Worm (Caenorhabditis elegans) whole organism, L4 larva: Measurements from ENCODE around the gene ZK381.2.
A peak's percentile ranks its signal among the peaks of the same experiment; 100 is the strongest.

Experiments
- F44E2.7 ChIP-seq: fragments of 200-800 bp; sonication (Bioruptor generic); IDR thresholded peaks from 2 replicates; pipeline ENCODE4 v2.1.2; 2022; ENCODE audit warnings: missing genetic modification characterization, missing compliant biosample characterization
- F49E8.2 ChIP-seq: sonication (generic microtip); optimal IDR thresholded peaks from 2 replicates; lab custom pipeline; 2016; ENCODE audit warnings: missing compliant biosample characterization, mild to moderate bottlenecking, missing genetic modification characterization, borderline replicate concordance
- T26A8.4 ChIP-seq: fragments of 200-800 bp; sonication (Bioruptor generic); IDR thresholded peaks from 2 replicates; pipeline ENCODE4 v1.3.6; 2022; ENCODE audit warnings: missing genetic modification characterization, missing compliant biosample characterization
- Y105C5A.15 ChIP-seq: fragments of 200-800 bp; sonication (Bioruptor generic); IDR thresholded peaks from 2 replicates; pipeline ENCODE4 v1.3.6; 2022; ENCODE audit warnings: missing genetic modification characterization, missing compliant biosample characterization
- Y5F2A.4 ChIP-seq: fragments of 200-800 bp; sonication (Bioruptor generic); optimal IDR thresholded peaks from 2 replicates; lab custom pipeline; 2018; ENCODE audit warnings: mild to moderate bottlenecking, missing genetic modification characterization, missing compliant biosample characterization
- ZK546.5 ChIP-seq, 2 experiments: sonication (generic microtip); optimal IDR thresholded peaks; 2 replicates each; lab custom pipeline; 2017; ENCODE audit warnings: missing biosample characterization in 2 of 2, missing genetic modification characterization in 2 of 2
- attf-4 ChIP-seq: sonication (generic microtip); optimal IDR thresholded peaks from 3 replicates; lab custom pipeline; 2017; ENCODE audit warnings: missing biosample characterization, missing genetic modification characterization
- ceh-62 ChIP-seq: sonication (generic microtip); optimal IDR thresholded peaks from 2 replicates; lab custom pipeline; 2017; ENCODE audit warnings: missing biosample characterization, missing genetic modification characterization
- ceh-82 ChIP-seq: sonication (generic microtip); optimal IDR thresholded peaks from 2 replicates; lab custom pipeline; 2017; ENCODE audit warnings: missing biosample characterization, missing genetic modification characterization
- daf-19 ChIP-seq: fragments of 200-800 bp; sonication (Bioruptor generic); conservative IDR thresholded peaks from 2 replicates; pipeline ENCODE4 v1.3.6; 2022; ENCODE audit warnings: missing genetic modification characterization, missing compliant biosample characterization
- daf-8 ChIP-seq: fragments of 200-800 bp; sonication (Bioruptor generic); IDR thresholded peaks from 2 replicates; pipeline ENCODE4 v1.3.6; 2022; ENCODE audit warnings: missing genetic modification characterization, missing compliant biosample characterization
- dmd-9 ChIP-seq: fragments of 200-800 bp; sonication (Bioruptor generic); IDR thresholded peaks from 2 replicates; pipeline ENCODE4 v1.3.6; 2022; ENCODE audit warnings: missing genetic modification reagents, missing genetic modification characterization, missing compliant biosample characterization
- duxl-1 ChIP-seq: sonication (generic microtip); optimal IDR thresholded peaks from 2 replicates; lab custom pipeline; 2016; ENCODE audit warnings: mild to moderate bottlenecking, missing genetic modification characterization, moderate library complexity, missing compliant biosample characterization; ENCODE audit not compliant: poor library complexity
- dve-1 ChIP-seq: sonication (generic microtip); optimal IDR thresholded peaks from 2 replicates; lab custom pipeline; 2017; ENCODE audit warnings: antibody characterized with exemption, mild to moderate bottlenecking, missing genetic modification characterization, missing compliant biosample characterization; ENCODE audit not compliant: insufficient read depth
- egl-27 ChIP-seq: sonication (generic microtip); optimal IDR thresholded peaks from 3 replicates; lab custom pipeline; 2017; ENCODE audit warnings: missing biosample characterization, missing genetic modification reagents, missing genetic modification characterization
- fkh-10 ChIP-seq: fragments of 150-350 bp; optimal IDR thresholded peaks from 2 replicates; lab custom pipeline; 2014; ENCODE audit warnings: missing biosample characterization, missing genetic modification reagents, missing genetic modification characterization
- fos-1 ChIP-seq: fragments of 150-350 bp; optimal IDR thresholded peaks from 2 replicates; lab custom pipeline; 2014; ENCODE audit warnings: missing biosample characterization, missing genetic modification characterization
- gei-8 ChIP-seq: fragments of 200-800 bp; sonication (Bioruptor generic); optimal IDR thresholded peaks from 2 replicates; lab custom pipeline; 2018; ENCODE audit warnings: mild to moderate bottlenecking, missing genetic modification characterization, missing compliant biosample characterization
- lin-15B ChIP-seq: fragments of 150-350 bp; sonication (generic microtip); optimal IDR thresholded peaks from 3 replicates; lab custom pipeline; 2014; ENCODE audit warnings: missing biosample characterization, missing genetic modification characterization
- lin-29 ChIP-seq: fragments of 200-800 bp; sonication (Bioruptor generic); IDR thresholded peaks from 2 replicates; pipeline ENCODE4 v1.3.6; 2022; ENCODE audit warnings: missing genetic modification reagents, missing genetic modification characterization, missing compliant biosample characterization
- lin-38 ChIP-seq: fragments of 200-800 bp; sonication (Bioruptor generic); IDR thresholded peaks from 2 replicates; pipeline ENCODE4 v1.3.6; 2022; ENCODE audit warnings: missing genetic modification reagents, missing genetic modification characterization, missing compliant biosample characterization
- lir-3 ChIP-seq: sonication (generic microtip); optimal IDR thresholded peaks from 2 replicates; lab custom pipeline; 2016; ENCODE audit warnings: mild to moderate bottlenecking, missing genetic modification characterization, missing compliant biosample characterization
- mdl-1 ChIP-seq, 2 experiments: fragments of 150-350 bp in 1 of 2; sonication (generic microtip) in 1 of 2; optimal IDR thresholded peaks; 2 replicates each; lab custom pipeline; 2014 to 2017; ENCODE audit warnings: missing biosample characterization in 2 of 2, missing genetic modification characterization in 2 of 2
- mdt-29 ChIP-seq: fragments of 200-800 bp; sonication (Bioruptor generic); IDR thresholded peaks from 2 replicates; pipeline ENCODE4 v1.3.6; 2022; ENCODE audit warnings: missing genetic modification reagents, missing genetic modification characterization, missing compliant biosample characterization
- mep-1 ChIP-seq: fragments of 150-350 bp; sonication (generic microtip); optimal IDR thresholded peaks from 3 replicates; lab custom pipeline; 2014; ENCODE audit warnings: missing biosample characterization, missing genetic modification characterization
- mes-2 ChIP-seq: sonication (generic microtip); optimal IDR thresholded peaks from 2 replicates; lab custom pipeline; 2016; ENCODE audit warnings: missing genotype, mild to moderate bottlenecking, missing genetic modification characterization, missing compliant biosample characterization; ENCODE audit not compliant: poor library complexity, severe bottlenecking
- nhr-11 ChIP-seq: fragments of 150-350 bp; optimal IDR thresholded peaks from 2 replicates; lab custom pipeline; 2014; ENCODE audit warnings: missing biosample characterization, missing genetic modification characterization
- nhr-48 ChIP-seq: sonication (generic microtip); optimal IDR thresholded peaks from 2 replicates; lab custom pipeline; 2016; ENCODE audit warnings: mild to moderate bottlenecking, missing genetic modification characterization, missing compliant biosample characterization
- nhr-76 ChIP-seq: fragments of 150-350 bp; optimal IDR thresholded peaks from 2 replicates; lab custom pipeline; 2014; ENCODE audit warnings: missing biosample characterization, missing genetic modification characterization
- nhr-77 ChIP-seq: fragments of 150-350 bp; optimal IDR thresholded peaks from 2 replicates; lab custom pipeline; 2014; ENCODE audit warnings: missing biosample characterization, missing genetic modification characterization
- php-3 ChIP-seq: fragments of 200-800 bp; sonication (Bioruptor generic); IDR thresholded peaks from 2 replicates; pipeline ENCODE4 v1.3.6; 2022; ENCODE audit warnings: missing genetic modification reagents, missing genetic modification characterization, missing compliant biosample characterization
- pqm-1 ChIP-seq: sonication (generic microtip); optimal IDR thresholded peaks from 2 replicates; lab custom pipeline; 2017; ENCODE audit warnings: missing biosample characterization, missing genetic modification characterization
- rbr-2 ChIP-seq: sonication (generic microtip); optimal IDR thresholded peaks from 2 replicates; lab custom pipeline; 2016; ENCODE audit warnings: missing genotype, missing genetic modification characterization, missing compliant biosample characterization
- saeg-2 ChIP-seq: fragments of 200-800 bp; sonication (Bioruptor generic); IDR thresholded peaks from 2 replicates; pipeline ENCODE4 v1.3.6; 2022; ENCODE audit warnings: missing genetic modification reagents, missing genetic modification characterization, missing compliant biosample characterization
- set-16 ChIP-seq: fragments of 200-800 bp; sonication (Bioruptor generic); IDR thresholded peaks from 2 replicates; pipeline ENCODE4 v1.3.6; 2022; ENCODE audit warnings: missing genetic modification reagents, missing genetic modification characterization, missing compliant biosample characterization
- snpc-1.2 ChIP-seq: fragments of 200-800 bp; sonication (Bioruptor generic); IDR thresholded peaks from 2 replicates; pipeline ENCODE4 v1.3.6; 2022; ENCODE audit warnings: missing genetic modification reagents, missing genetic modification characterization, missing compliant biosample characterization
- snpc-4 ChIP-seq: fragments of 150-350 bp; optimal IDR thresholded peaks from 2 replicates; lab custom pipeline; 2014; ENCODE audit warnings: missing biosample characterization, missing genetic modification characterization
- spr-3 ChIP-seq: fragments of 200-800 bp; sonication (Bioruptor generic); optimal IDR thresholded peaks from 2 replicates; lab custom pipeline; 2018; ENCODE audit warnings: mild to moderate bottlenecking, missing genetic modification characterization, missing compliant biosample characterization
- tra-1 ChIP-seq: fragments of 200-800 bp; sonication (Bioruptor generic); IDR thresholded peaks from 2 replicates; pipeline ENCODE4 v1.3.6; 2022; ENCODE audit warnings: missing genetic modification reagents, missing genetic modification characterization, missing compliant biosample characterization
- unc-130 ChIP-seq: sonication (generic microtip); optimal IDR thresholded peaks from 2 replicates; lab custom pipeline; 2016; ENCODE audit warnings: missing genetic modification reagents, missing genetic modification characterization, missing compliant biosample characterization
- zfp-2 ChIP-seq: sonication (generic microtip); optimal IDR thresholded peaks from 2 replicates; lab custom pipeline; 2016; ENCODE audit warnings: mild to moderate bottlenecking, missing genetic modification characterization, missing compliant biosample characterization
- zfp-3 ChIP-seq: fragments of 200-800 bp; sonication (Bioruptor generic); conservative IDR thresholded peaks from 2 replicates; pipeline ENCODE4 v1.3.6; 2022; ENCODE audit warnings: missing genetic modification reagents, missing genetic modification characterization, missing compliant biosample characterization
- zip-2 ChIP-seq: fragments of 150-350 bp; optimal IDR thresholded peaks from 2 replicates; lab custom pipeline; 2014; ENCODE audit warnings: missing biosample characterization, missing genetic modification characterization

The ZK381.2 gene

ce11 chrIV:6999206-6999605 lies 33.9 kb downstream of the ZK381.2 start, which contains the start of gene C25A8.5:
Gene C25A8.5, plus strand, starts transcription at chrIV:6999506.
- TF ChIP-seq ceh-62 (tag; lab: Kevin White, UChicago), result no peak
- TF ChIP-seq nhr-76 (tag; lab: Kevin White, UChicago), result no peak
- TF ChIP-seq Y5F2A.4, result no peak
- TF ChIP-seq ceh-82, result no peak
- no peak for TF ChIP-seq lin-38 (GFP tag; lab: Robert Waterston, UW)
- TF ChIP-seq T26A8.4 (GFP tag; lab: Robert Waterston, UW), result no peak
- TF ChIP-seq fkh-10 (GFP tag; lab: Kevin White, UChicago), result no peak
- TF ChIP-seq, all 104 proteins: peak for 0

- TF ChIP-seq nhr-11 (tag; lab: Kevin White, UChicago) (no peak), gei-8 (GFP tag; lab: Kevin White, UChicago) (no peak), mdl-1 (tag; optimal IDR thresholded peaks at IDR 0.05; lab: Kevin White, UChicago) (no peak), mdt-29 (GFP tag; lab: Robert Waterston, UW) (no peak), mep-1 (no peak), lin-15B (no peak), zfp-3 (GFP tag; lab: Robert Waterston, UW) (no peak), zfp-2 (tag; lab: Kevin White, UChicago) (no peak), T26A8.4 (GFP tag; lab: Robert Waterston, UW) (no peak), daf-19 (GFP tag; lab: Robert Waterston, UW) (no peak), snpc-4 (tag; lab: Kevin White, UChicago) (no peak)
- TF ChIP-seq, all 104 proteins: peak for 0
These were observed 38.0 kb downstream of the ZK381.2 start, which contains the start of gene cht-3 for ce11 chrIV:7003323-7003722. Gene cht-3, plus strand, starts transcription at chrIV:7003623.

- TF ChIP-seq lin-29 (GFP tag; lab: Robert Waterston, UW) (no peak), saeg-2 (GFP tag; lab: Robert Waterston, UW) (no peak), nhr-48 (tag; lab: Kevin White, UChicago) (no peak), nhr-77 (no peak), Y5F2A.4 (no peak), duxl-1 (tag; lab: Kevin White, UChicago) (no peak), nhr-11 (tag; lab: Kevin White, UChicago) (no peak), attf-4 (tag; lab: Kevin White, UChicago) (no peak), F49E8.2 (tag; lab: Kevin White, UChicago) (no peak), lin-38 (GFP tag; lab: Robert Waterston, UW) (no peak), fos-1 (tag; lab: Kevin White, UChicago) (no peak), mes-2 (tag; lab: Kevin White, UChicago) (no peak), ZK546.5 (tag; optimal IDR thresholded peaks at IDR 0.05; lab: Kevin White, UChicago) (no peak), tra-1 (no peak), F44E2.7 (GFP tag; lab: Robert Waterston, UW) (no peak), dve-1 (tag; lab: Kevin White, UChicago) (no peak)
These were observed 44.2 kb downstream of the ZK381.2 start, which contains the start of gene C25A8.2 for ce11 chrIV:7009531-7009930. Gene C25A8.2, plus strand, starts transcription at chrIV:7009831.

DNA sequence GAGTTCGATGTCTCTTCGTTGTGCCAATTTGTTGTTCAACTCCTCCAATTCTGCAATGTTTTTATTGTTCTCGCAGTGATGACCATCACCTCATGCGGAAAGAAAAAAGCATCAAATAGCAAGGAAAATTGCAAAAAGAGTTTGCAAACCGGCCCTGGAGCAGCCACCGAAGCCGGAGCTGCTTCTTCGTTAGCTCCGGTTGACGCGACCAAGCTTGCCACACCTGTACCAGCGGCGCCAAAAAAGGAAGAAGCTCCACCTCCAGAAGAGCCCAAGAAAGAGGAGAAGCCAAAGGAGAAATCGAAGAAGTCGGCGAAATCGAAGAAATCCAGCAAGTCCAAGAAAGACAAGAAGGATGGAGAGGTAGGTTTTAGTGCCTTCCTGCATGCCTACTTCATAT lies 44.9 kb downstream of the ZK381.2 start:
- TF ChIP-seq set-16 (GFP tag; lab: Robert Waterston, UW), result peak; percentile 68
- no peak for TF ChIP-seq egl-27 (tag; lab: Kevin White, UChicago)

ce11 chrIV:7010835-7011234 lies 45.5 kb downstream of the ZK381.2 start, which contains the start of gene C25A8.1:
Gene C25A8.1, plus strand, starts transcription at chrIV:7011135.
- TF ChIP-seq dve-1 (tag; lab: Kevin White, UChicago) (no peak), daf-8 (GFP tag; lab: Robert Waterston, UW) (no peak), ZK546.5 (tag; optimal IDR thresholded peaks at IDR 0.05; lab: Kevin White, UChicago) (no peak), lir-3 (no peak), dmd-9 (GFP tag; lab: Robert Waterston, UW) (no peak), pqm-1 (tag; lab: Kevin White, UChicago) (no peak), mep-1 (no peak), unc-130 (no peak), F49E8.2 (tag; lab: Kevin White, UChicago) (no peak), snpc-1.2 (GFP tag; lab: Robert Waterston, UW) (no peak), mdl-1 (tag; optimal IDR thresholded peaks at IDR 0.05; lab: Kevin White, UChicago) (no peak), zip-2 (no peak), php-3 (no peak), nhr-76 (tag; lab: Kevin White, UChicago) (no peak), zfp-3 (GFP tag; lab: Robert Waterston, UW) (no peak), mes-2 (tag; lab: Kevin White, UChicago) (no peak), rbr-2 (no peak), Y105C5A.15 (no peak), spr-3 (GFP tag; lab: Kevin White, UChicago) (no peak)
- TF ChIP-seq, all 104 proteins: peak for 0
